Worm (Caenorhabditis elegans): Measurements from ENCODE around the gene sdz-11.
"Not testable (repeated sequence)": the region's sequence is repeated elsewhere in the genome, so short reads cannot be mapped to it uniquely, and the experiment has no call there.

The sdz-11 gene

ce11 chrII:3752184-3752583 lies at the start of gene sdz-11:
Gene sdz-11 (minus strand): TSS chrII:3752284.
- TF ChIP-seq unc-62 (GFP tag; optimal IDR thresholded peaks at IDR 0.05), result no peak

- TF ChIP-seq unc-62 (GFP tag; optimal IDR thresholded peaks at IDR 0.05), result no peak
Measured at ce11 chrII:3795323-3795722, 43.2 kb upstream of the sdz-11 start, which contains the start of gene Y8A9A.2. Gene Y8A9A.2 (plus strand): TSS chrII:3795623.

ce11 chrII:3793336-3793735 lies 41.3 kb upstream of the sdz-11 start, which contains the start of gene fbxb-99:
Gene fbxb-99 (minus strand): TSS chrII:3793436.
- no peak for TF ChIP-seq unc-62 (GFP tag; optimal IDR thresholded peaks at IDR 0.05)

- no peak for TF ChIP-seq unc-62 (GFP tag; optimal IDR thresholded peaks at IDR 0.05)
Measured at ce11 chrII:3788356-3788962, 36.4 kb upstream of the sdz-11 start.

ce11 chrII:3787151-3787550 lies 35.1 kb upstream of the sdz-11 start, which contains the start of gene T24E12.13:
Gene T24E12.13 (plus strand): TSS chrII:3787451.
- no peak for TF ChIP-seq unc-62 (GFP tag; optimal IDR thresholded peaks at IDR 0.05)

ce11 chrII:3786538-3786937 lies 34.5 kb upstream of the sdz-11 start:
- TF ChIP-seq unc-62 (GFP tag; optimal IDR thresholded peaks at IDR 0.05), result no peak

ce11 chrII:3785756-3786155 lies 33.7 kb upstream of the sdz-11 start:
- no peak for TF ChIP-seq unc-62 (GFP tag; optimal IDR thresholded peaks at IDR 0.05)

- TF ChIP-seq unc-62 (GFP tag; optimal IDR thresholded peaks at IDR 0.05), result no peak
Measured at ce11 chrII:3785257-3785656, 33.2 kb upstream of the sdz-11 start, which contains the start of gene T24E12.1. Gene T24E12.1 (plus strand): TSS chrII:3785557.

- TF ChIP-seq unc-62 (GFP tag; optimal IDR thresholded peaks at IDR 0.05), result no peak
Measured at ce11 chrII:3782309-3783000, 30.4 kb upstream of the sdz-11 start, which contains the start of gene T24E12.2. Gene T24E12.2 (plus strand): TSS chrII:3782950.

- TF ChIP-seq unc-62 (GFP tag; optimal IDR thresholded peaks at IDR 0.05), result no peak
Measured at ce11 chrII:3781238-3781637, 29.2 kb upstream of the sdz-11 start.

ce11 chrII:3779463-3779862 lies 27.4 kb upstream of the sdz-11 start, which contains the start of gene T24E12.11:
Gene T24E12.11 (minus strand): TSS chrII:3779563.
- TF ChIP-seq unc-62 (GFP tag; optimal IDR thresholded peaks at IDR 0.05), result no peak

ce11 chrII:3777802-3778201 lies 25.7 kb upstream of the sdz-11 start:
- TF ChIP-seq unc-62 (GFP tag; optimal IDR thresholded peaks at IDR 0.05), result no peak

- no peak for TF ChIP-seq unc-62 (GFP tag; optimal IDR thresholded peaks at IDR 0.05)
Measured at ce11 chrII:3775719-3776118, 23.6 kb upstream of the sdz-11 start, which contains the start of gene T24E12.3. Gene T24E12.3 (plus strand): TSS chrII:3776019.

- no peak for TF ChIP-seq unc-62 (GFP tag; optimal IDR thresholded peaks at IDR 0.05)
Measured at ce11 chrII:3773130-3773529, 21.0 kb upstream of the sdz-11 start, which contains the start of gene T24E12.10. Gene T24E12.10 (minus strand): TSS chrII:3773230.

ce11 chrII:3771640-3772039 lies 19.6 kb upstream of the sdz-11 start:
- no peak for TF ChIP-seq unc-62 (GFP tag; optimal IDR thresholded peaks at IDR 0.05)

ce11 chrII:3764486-3764885 lies 12.4 kb upstream of the sdz-11 start, which contains the start of gene srx-112:
Gene srx-112 (minus strand): TSS chrII:3764586.
- no peak for TF ChIP-seq unc-62 (GFP tag; optimal IDR thresholded peaks at IDR 0.05)

- TF ChIP-seq unc-62 (GFP tag; optimal IDR thresholded peaks at IDR 0.05), result not testable (repeated sequence)
Measured at ce11 chrII:3761599-3761998, 9.5 kb upstream of the sdz-11 start, which contains the start of gene T24E12.6. Gene T24E12.6 (minus strand): TSS chrII:3761699.

Measured in whole organism, dauer.